Worm (Caenorhabditis elegans): ENCODE data around the gene B0416.5.

DNA sequence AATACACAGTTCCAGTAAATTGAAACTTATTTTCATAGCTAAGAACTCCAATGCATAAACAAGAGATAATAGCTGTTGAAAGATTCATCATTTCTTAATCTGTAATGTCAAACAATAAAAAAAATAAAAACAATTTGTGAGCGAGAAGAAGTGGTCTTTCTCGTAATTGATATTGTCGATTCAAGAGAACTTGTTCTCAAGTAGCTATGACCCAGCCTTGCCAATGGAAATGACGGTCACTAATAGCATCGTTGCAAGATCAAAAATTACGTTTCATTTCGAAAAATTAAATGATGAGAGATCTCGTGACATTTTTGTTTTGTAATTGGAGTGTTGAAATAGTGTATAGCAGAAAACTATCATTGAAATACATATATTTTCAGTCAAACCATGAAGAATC is 27.2 kb upstream of the B0416.5 start, which contains the start of gene B0416.7:
- TF ChIP-seq skn-1 (tag; optimal IDR thresholded peaks at IDR 0.05) (no peak), unc-62 (GFP tag; optimal IDR thresholded peaks at IDR 0.05) (no peak), nhr-76 (tag; optimal IDR thresholded peaks at IDR 0.05) (no peak), fkh-10 (GFP tag; optimal IDR thresholded peaks at IDR 0.05) (no peak), lin-15B (tag; optimal IDR thresholded peaks at IDR 0.05) (no peak), unc-39 (tag; optimal IDR thresholded peaks at IDR 0.05) (no peak), ceh-28 (tag; optimal IDR thresholded peaks at IDR 0.05) (no peak), nfya-1 (tag; optimal IDR thresholded peaks at IDR 0.05; ENCODE audit: insufficient read depth) (no peak), mdl-1 (tag; optimal IDR thresholded peaks at IDR 0.05) (no peak)
